Fruit fly (Drosophila melanogaster) whole organism, embryonic: ENCODE data around the gene vari.
A peak's percentile ranks its signal among the peaks of the same experiment; 100 is the strongest.

ENCODE experiments used
- Abd-B ChIP-seq: fragments of 200-800 bp; sonication (Bioruptor generic); optimal IDR thresholded peaks from 2 replicates; lab custom pipeline; 2018; ENCODE audit warnings: missing biosample characterization, mild to moderate bottlenecking, missing genetic modification characterization, moderate library complexity
- Antp ChIP-seq: fragments of 200-800 bp; sonication (Bioruptor generic); optimal IDR thresholded peaks from 3 replicates; lab custom pipeline; 2016; ENCODE audit warnings: missing biosample characterization, missing genetic modification characterization
- Atf3 ChIP-seq: fragments of 200-800 bp; sonication (Bioruptor generic); optimal IDR thresholded peaks from 3 replicates; lab custom pipeline; 2016; ENCODE audit warnings: missing biosample characterization, missing genetic modification characterization
- CG11247 ChIP-seq: fragments of 200-800 bp; sonication (Bioruptor generic); IDR thresholded peaks from 2 replicates; pipeline ENCODE4 v1.3.6; 2022; ENCODE audit warnings: missing biosample characterization, missing genetic modification characterization
- CG1602 ChIP-seq: fragments of 200-800 bp; sonication (Bioruptor generic); optimal IDR thresholded peaks from 3 replicates; lab custom pipeline; 2016; ENCODE audit warnings: missing biosample characterization, missing genetic modification characterization
- CG16779 ChIP-seq: fragments of 200-800 bp; sonication (Bioruptor generic); IDR thresholded peaks from 2 replicates; pipeline ENCODE4 v1.3.6; 2022; ENCODE audit warnings: missing biosample characterization, missing genetic modification characterization
- CG16863 ChIP-seq: fragments of 200-800 bp; sonication (Bioruptor generic); optimal IDR thresholded peaks from 3 replicates; lab custom pipeline; 2016; ENCODE audit warnings: missing biosample characterization, missing genetic modification characterization
- CG2116 ChIP-seq: fragments of 200-800 bp; sonication (Bioruptor generic); optimal IDR thresholded peaks from 3 replicates; lab custom pipeline; 2018; ENCODE audit warnings: missing biosample characterization, mild to moderate bottlenecking, missing genetic modification characterization
- CG3163 ChIP-seq: fragments of 200-800 bp; sonication (Bioruptor generic); optimal IDR thresholded peaks from 3 replicates; lab custom pipeline; 2016; ENCODE audit warnings: missing biosample characterization, missing genetic modification characterization
- CG4360 ChIP-seq: fragments of 200-800 bp; sonication (Bioruptor generic); IDR thresholded peaks from 2 replicates; pipeline ENCODE4 v1.3.6; 2022; ENCODE audit warnings: missing biosample characterization, missing genetic modification characterization
- CG4404 ChIP-seq: fragments of 200-800 bp; sonication (Bioruptor generic); IDR thresholded peaks from 2 replicates; pipeline ENCODE4 v1.3.6; 2022; ENCODE audit warnings: missing biosample characterization, missing genetic modification characterization
- CG4820 ChIP-seq: fragments of 200-800 bp; sonication (Bioruptor generic); optimal IDR thresholded peaks from 3 replicates; lab custom pipeline; 2016; ENCODE audit warnings: missing biosample characterization, missing genetic modification characterization
- CG5245 ChIP-seq: fragments of 200-800 bp; sonication (Bioruptor generic); optimal IDR thresholded peaks from 3 replicates; lab custom pipeline; 2016; ENCODE audit warnings: missing biosample characterization, missing genetic modification characterization
- CG6272 ChIP-seq: fragments of 200-800 bp; sonication (Bioruptor generic); IDR thresholded peaks from 2 replicates; pipeline ENCODE4 v1.3.6; 2022; ENCODE audit warnings: missing biosample characterization, missing genetic modification characterization
- CG6765 ChIP-seq: fragments of 200-800 bp; sonication (Bioruptor generic); optimal IDR thresholded peaks from 3 replicates; lab custom pipeline; 2017; ENCODE audit warnings: missing biosample characterization, mild to moderate bottlenecking, missing genetic modification characterization
- Fer1 ChIP-seq: fragments of 200-800 bp; sonication (Bioruptor generic); optimal IDR thresholded peaks from 2 replicates; lab custom pipeline; 2017; ENCODE audit warnings: missing biosample characterization, mild to moderate bottlenecking, missing genetic modification characterization
- HLH3B ChIP-seq: fragments of 200-800 bp; sonication (Bioruptor generic); IDR thresholded peaks from 2 replicates; pipeline ENCODE4 v1.3.6; 2022; ENCODE audit warnings: missing biosample characterization, missing genetic modification characterization
- Hand ChIP-seq: fragments of 200-800 bp; sonication (Bioruptor generic); optimal IDR thresholded peaks from 2 replicates; lab custom pipeline; 2017; ENCODE audit warnings: mild to moderate bottlenecking, missing biosample characterization, missing genetic modification reagents, missing genetic modification characterization
- Kr ChIP-seq: fragments of 200-800 bp; sonication (Bioruptor generic); optimal IDR thresholded peaks from 2 replicates; lab custom pipeline; 2017; ENCODE audit warnings: missing biosample characterization, mild to moderate bottlenecking, missing genetic modification characterization
- Lim3 ChIP-seq: fragments of 200-800 bp; sonication (Bioruptor generic); IDR thresholded peaks from 2 replicates; pipeline ENCODE4 v1.3.6; 2022; ENCODE audit warnings: missing biosample characterization, missing genetic modification characterization
- MESR4 ChIP-seq: fragments of 200-800 bp; sonication (Bioruptor generic); optimal IDR thresholded peaks from 2 replicates; lab custom pipeline; 2018; ENCODE audit warnings: missing biosample characterization, mild to moderate bottlenecking, missing genetic modification characterization, moderate library complexity
- Mrtf ChIP-seq: fragments of 200-800 bp; sonication (Bioruptor generic); IDR thresholded peaks from 3 replicates; pipeline ENCODE4 v1.3.6; 2022; ENCODE audit warnings: missing biosample characterization, missing genetic modification characterization
- Pdp1 ChIP-seq, 2 experiments: fragments of 200-800 bp; sonication (Bioruptor generic); optimal IDR thresholded peaks; 3 replicates each; lab custom pipeline; 2016; ENCODE audit warnings: missing biosample characterization in 2 of 2, missing genetic modification characterization in 2 of 2, mild to moderate bottlenecking in 1 of 2, moderate library complexity in 1 of 2
- Rfx ChIP-seq: fragments of 200-800 bp; sonication (Bioruptor generic); IDR thresholded peaks from 2 replicates; pipeline ENCODE4 v1.3.6; 2022; ENCODE audit warnings: missing biosample characterization, missing genetic modification characterization
- Sox100B ChIP-seq: fragments of 200-800 bp; sonication (Bioruptor generic); optimal IDR thresholded peaks from 3 replicates; lab custom pipeline; 2018; ENCODE audit warnings: missing biosample characterization, mild to moderate bottlenecking, missing genetic modification characterization
- cad ChIP-seq: fragments of >200 bp; optimal IDR thresholded peaks from 2 replicates; lab custom pipeline; 2017; ENCODE audit warnings: missing biosample characterization, missing genetic modification characterization
- caup ChIP-seq: fragments of 200-800 bp; sonication (Bioruptor generic); optimal IDR thresholded peaks from 3 replicates; lab custom pipeline; 2017; ENCODE audit warnings: missing biosample characterization, mild to moderate bottlenecking, missing genetic modification characterization, moderate library complexity; ENCODE audit not compliant: severe bottlenecking
- cg ChIP-seq: fragments of 200-800 bp; sonication (Bioruptor generic); optimal IDR thresholded peaks from 3 replicates; lab custom pipeline; 2019; ENCODE audit warnings: missing biosample characterization, mild to moderate bottlenecking, missing genetic modification characterization, moderate library complexity
- dati ChIP-seq: fragments of 200-800 bp; sonication (Bioruptor generic); IDR thresholded peaks from 2 replicates; pipeline ENCODE4 v1.3.6; 2022; ENCODE audit warnings: missing biosample characterization, missing genetic modification characterization
- dm ChIP-seq: fragments of 200-800 bp; sonication (Bioruptor generic); optimal IDR thresholded peaks from 3 replicates; lab custom pipeline; 2016; ENCODE audit warnings: missing biosample characterization, missing genetic modification characterization
- dmrt99B ChIP-seq: fragments of 200-800 bp; sonication (Bioruptor generic); optimal IDR thresholded peaks from 2 replicates; lab custom pipeline; 2018; ENCODE audit warnings: missing biosample characterization, mild to moderate bottlenecking, missing genetic modification characterization, moderate library complexity
- eve ChIP-seq, 2 experiments: fragments of >200 bp; optimal IDR thresholded peaks; 2 replicates each; lab custom pipeline; 2017; ENCODE audit warnings: missing biosample characterization in 2 of 2, missing genetic modification characterization in 2 of 2
- fd64A ChIP-seq: fragments of 200-800 bp; sonication (Bioruptor generic); optimal IDR thresholded peaks from 3 replicates; lab custom pipeline; 2018; ENCODE audit warnings: missing biosample characterization, mild to moderate bottlenecking, missing genetic modification characterization
- fru ChIP-seq: fragments of >200 bp; optimal IDR thresholded peaks from 2 replicates; lab custom pipeline; 2017
- hkb ChIP-seq, 2 experiments: fragments of 200-800 bp in 1 of 2; fragments of >200 bp in 1 of 2; sonication (Bioruptor generic) in 1 of 2; IDR thresholded peaks in 1 of 2; optimal IDR thresholded peaks in 1 of 2; 2 replicates each; pipeline versions ENCODE4 v1.3.6 to Lab custom; 2017 to 2022; ENCODE audit warnings: missing biosample characterization in 1 of 2, missing genetic modification characterization in 1 of 2
- hth ChIP-seq: fragments of >200 bp; optimal IDR thresholded peaks from 2 replicates; lab custom pipeline; 2017; ENCODE audit warnings: inconsistent platforms
- klu ChIP-seq: fragments of 200-800 bp; sonication (Bioruptor generic); IDR thresholded peaks from 2 replicates; pipeline ENCODE4 v1.3.6; 2022; ENCODE audit warnings: missing biosample characterization, missing genetic modification characterization
- maf-S ChIP-seq: fragments of 200-800 bp; sonication (Bioruptor generic); optimal IDR thresholded peaks from 2 replicates; lab custom pipeline; 2016; ENCODE audit warnings: missing biosample characterization, missing genetic modification characterization
- nau ChIP-seq: fragments of 200-800 bp; sonication (Bioruptor generic); optimal IDR thresholded peaks from 3 replicates; lab custom pipeline; 2017; ENCODE audit warnings: missing biosample characterization, mild to moderate bottlenecking, missing genetic modification characterization, missing genetic modification reagents
- pb ChIP-seq: fragments of 200-800 bp; sonication (Bioruptor generic); optimal IDR thresholded peaks from 3 replicates; lab custom pipeline; 2016; ENCODE audit warnings: missing biosample characterization, missing genetic modification characterization
- pita ChIP-seq: fragments of 200-800 bp; sonication (Bioruptor generic); optimal IDR thresholded peaks from 2 replicates; lab custom pipeline; 2017; ENCODE audit warnings: missing biosample characterization, mild to moderate bottlenecking, missing genetic modification characterization
- ranshi ChIP-seq: fragments of 200-800 bp; sonication (Bioruptor generic); IDR thresholded peaks from 2 replicates; pipeline ENCODE4 v1.3.6; 2022; ENCODE audit warnings: missing biosample characterization, missing genetic modification characterization
- rib ChIP-seq: fragments of 200-800 bp; sonication (Bioruptor generic); IDR thresholded peaks from 2 replicates; pipeline ENCODE4 v1.3.6; 2022; ENCODE audit warnings: missing biosample characterization, missing genetic modification characterization
- sc ChIP-seq, 3 experiments: fragments of >200 bp in 2 of 3; fragments of 200-800 bp in 1 of 3; sonication (Bioruptor generic) in 1 of 3; optimal IDR thresholded peaks; 2 replicates in 2 of 3; 3 replicates in 1 of 3; lab custom pipeline; 2017; ENCODE audit warnings: mild to moderate bottlenecking in 1 of 3, missing biosample characterization in 1 of 3, missing genetic modification characterization in 1 of 3, missing genetic modification reagents in 1 of 3
- seq ChIP-seq: fragments of 200-800 bp; sonication (Bioruptor generic); IDR thresholded peaks from 2 replicates; pipeline ENCODE4 v1.3.6; 2022; ENCODE audit warnings: missing biosample characterization, missing genetic modification characterization
- shn ChIP-seq: fragments of 200-800 bp; sonication (Bioruptor generic); optimal IDR thresholded peaks from 3 replicates; lab custom pipeline; 2016; ENCODE audit warnings: missing biosample characterization, missing genetic modification characterization
- sob ChIP-seq: fragments of 200-800 bp; sonication (Bioruptor generic); IDR thresholded peaks from 2 replicates; pipeline ENCODE4 v1.3.6; 2022; ENCODE audit warnings: missing biosample characterization, missing genetic modification characterization
- tx ChIP-seq: fragments of 200-800 bp; sonication (Bioruptor generic); optimal IDR thresholded peaks from 2 replicates; lab custom pipeline; 2016; ENCODE audit warnings: missing biosample characterization, missing genetic modification characterization
- usp ChIP-seq: fragments of >200 bp; optimal IDR thresholded peaks from 2 replicates; lab custom pipeline; 2017; ENCODE audit warnings: missing biosample characterization, missing genetic modification characterization

The vari gene

DNA sequence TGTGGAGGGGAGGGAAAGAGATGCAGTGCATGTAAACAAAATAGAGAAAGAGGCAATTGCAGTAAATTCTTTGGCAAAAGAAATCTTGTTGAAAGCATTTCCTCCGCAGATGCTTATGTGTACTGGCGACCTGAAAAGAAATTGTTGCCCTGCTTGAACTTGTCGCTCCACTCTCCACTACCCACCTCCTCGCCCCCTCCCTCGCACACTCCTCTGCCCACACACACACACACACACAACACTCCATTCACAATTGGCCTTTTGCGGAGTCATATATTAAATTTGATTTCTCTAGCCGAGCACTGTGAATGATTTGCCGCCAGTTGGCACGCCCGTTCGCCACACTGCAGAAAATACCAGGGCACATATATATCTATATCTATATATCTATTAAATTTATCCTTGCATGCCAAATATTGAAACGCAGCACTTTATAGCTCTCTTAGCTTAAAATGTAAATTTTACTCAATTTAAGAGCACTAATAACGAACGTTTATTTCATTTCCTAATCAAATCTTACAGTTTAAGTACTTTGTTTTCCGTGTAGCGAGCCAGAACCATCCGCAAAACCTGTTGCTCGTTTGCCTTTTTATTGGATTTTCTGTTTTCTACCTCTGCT, 37.9 kb downstream of the vari start (continued):
- TF ChIP-seq CG11247, result peak; percentile 71
- peak; percentile 86 for TF ChIP-seq sob (GFP tag; lab: Robert Waterston, UW)
- TF ChIP-seq Pdp1 (GFP tag; optimal IDR thresholded peaks at IDR 0.05; lab: Kevin White, UChicago), result peak in 1 of 2 experiments; percentile 56
- peak; percentile 64 for TF ChIP-seq CG4404
- TF ChIP-seq CG6272 (GFP tag; lab: Robert Waterston, UW), result no peak; the same call in 1 of the 2 replicates
- TF ChIP-seq Mrtf (GFP tag; lab: Robert Waterston, UW), result peak; percentile 56
- peak; percentile 62 for TF ChIP-seq CG16779
- TF ChIP-seq rib, result peak; percentile 66; the same call in 1 of the 2 replicates
- no peak for TF ChIP-seq CG3163 (GFP tag; lab: Kevin White, UChicago)
- peak; percentile 72 for TF ChIP-seq dmrt99B
- TF ChIP-seq Atf3 (GFP tag; lab: Kevin White, UChicago), result no peak
- no peak for TF ChIP-seq pita (GFP tag; lab: Kevin White, UChicago)
- no peak for TF ChIP-seq dati
- TF ChIP-seq fru (lab: Kevin White, UChicago), result no peak
- no peak for TF ChIP-seq Lim3 (GFP tag; lab: Robert Waterston, UW)
- no peak for TF ChIP-seq cad (GFP tag; lab: Kevin White, UChicago)
- TF ChIP-seq CG2116, result no peak
- peak; percentile 33 for TF ChIP-seq shn (GFP tag; lab: Kevin White, UChicago)
- TF ChIP-seq CG6765 (GFP tag; lab: Kevin White, UChicago), result peak; percentile 75
- TF ChIP-seq tx (GFP tag; lab: Kevin White, UChicago), result peak; percentile 30

DNA sequence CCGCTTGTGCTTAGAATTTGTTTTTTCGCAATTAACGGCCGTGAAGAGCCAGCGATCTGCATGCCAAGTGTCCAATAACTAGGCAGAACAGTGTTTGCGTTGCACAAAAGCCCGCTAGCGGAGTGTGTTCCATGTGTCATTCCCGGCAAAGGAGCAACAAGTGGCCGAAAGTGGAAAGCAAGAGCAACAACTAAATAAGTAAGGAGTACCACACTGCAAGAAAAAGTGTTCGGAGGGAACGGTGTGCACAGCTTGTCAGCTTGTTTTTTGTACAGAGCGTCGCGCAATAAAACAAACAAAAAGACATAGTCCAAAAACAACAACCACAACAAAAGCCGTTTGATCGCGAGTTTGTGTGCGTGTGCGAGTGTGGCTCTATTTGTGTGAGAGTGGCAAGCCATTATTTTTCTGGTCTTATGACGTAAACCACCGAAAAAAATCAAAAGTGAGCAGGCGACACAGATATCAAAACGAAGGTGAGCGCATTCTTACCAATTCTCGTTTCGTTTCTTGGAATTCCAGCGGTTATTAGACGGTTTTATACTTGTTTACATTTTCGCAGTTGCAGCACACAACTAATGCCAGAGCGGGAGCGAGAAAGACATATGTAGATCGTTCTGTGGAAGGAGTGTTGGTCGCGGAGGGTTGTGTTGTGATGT, 38.5 kb downstream of the vari start:
- TF ChIP-seq ranshi (GFP tag; lab: Robert Waterston, UW) (no peak), CG4820 (GFP tag; lab: Kevin White, UChicago) (no peak), Hand (GFP tag; lab: Kevin White, UChicago) (no peak), CG1602 (GFP tag; lab: Kevin White, UChicago) (no peak), MESR4 (GFP tag; lab: Kevin White, UChicago) (peak; percentile 35), Abd-B (GFP tag; lab: Kevin White, UChicago) (no peak), Antp (GFP tag; lab: Kevin White, UChicago) (no peak), hkb (optimal IDR thresholded peaks at IDR 0.05; lab: Kevin White, UChicago) (no peak), hkb (GFP tag; IDR thresholded peaks at IDR 0.05; lab: Robert Waterston, UW) (no peak; the same call in 1 of the 2 replicates), CG2116 (no peak), CG16863 (GFP tag; lab: Kevin White, UChicago) (no peak), caup (no peak), CG5245 (GFP tag; lab: Kevin White, UChicago) (no peak), sc (optimal IDR thresholded peaks at IDR 0.05; lab: Kevin White, UChicago) (no peak), sc (GFP tag; optimal IDR thresholded peaks at IDR 0.05; lab: Kevin White, UChicago) (no peak), cg (GFP tag; lab: Kevin White, UChicago) (peak; percentile 79), HLH3B (GFP tag; lab: Robert Waterston, UW) (0 out of 2 replicates have a peak, but pooled peaks have one; percentile 10), usp (GFP tag; lab: Kevin White, UChicago) (no peak), hth (lab: Kevin White, UChicago) (no peak), fd64A (GFP tag; lab: Kevin White, UChicago) (no peak), Fer1 (GFP tag; lab: Kevin White, UChicago) (peak; percentile 4), klu (GFP tag; lab: Robert Waterston, UW) (no peak), seq (GFP tag; lab: Robert Waterston, UW) (no peak; the same call in 1 of the 2 replicates), dm (GFP tag; lab: Kevin White, UChicago) (no peak), Sox100B (GFP tag; lab: Kevin White, UChicago) (no peak), pb (GFP tag; lab: Kevin White, UChicago) (peak; percentile 17), Kr (no peak), maf-S (GFP tag; lab: Kevin White, UChicago) (no peak), eve (GFP tag; optimal IDR thresholded peaks at IDR 0.05; lab: Kevin White, UChicago) (no peak), Rfx (GFP tag; lab: Robert Waterston, UW) (peak; percentile 36), tx (GFP tag; lab: Kevin White, UChicago) (no peak), nau (GFP tag; lab: Kevin White, UChicago) (no peak), CG4360 (GFP tag; lab: Robert Waterston, UW) (peak; percentile 76)
